Worm (Caenorhabditis elegans): ENCODE measurements around the gene anmt-3.

DNA sequence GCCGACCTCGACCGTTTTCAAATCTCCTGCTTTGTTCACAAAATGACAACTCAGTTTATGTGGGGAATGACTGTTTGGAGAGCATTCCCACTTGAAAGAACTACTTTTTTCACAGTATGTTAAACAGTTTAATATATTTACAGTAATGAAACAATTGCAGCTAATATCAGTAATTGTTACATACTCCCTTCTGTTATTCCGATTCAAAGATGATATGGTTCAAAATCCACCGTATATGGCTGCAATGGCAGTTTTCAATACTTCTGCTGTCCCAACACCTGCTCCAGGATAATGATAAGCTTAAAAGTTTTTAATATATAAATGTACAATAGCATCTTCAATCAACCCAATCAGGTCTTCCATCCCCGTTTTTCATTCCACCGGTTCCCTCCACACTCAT, 50.9 kb downstream of the anmt-3 start:
- no peak for TF ChIP-seq lin-13 (GFP tag; optimal IDR thresholded peaks at IDR 0.05)
- TF ChIP-seq nhr-12 (tag; optimal IDR thresholded peaks at IDR 0.05): no peak
- no peak for TF ChIP-seq R02D3.7 (tag; optimal IDR thresholded peaks at IDR 0.05)
- no peak for TF ChIP-seq ztf-4 (tag; optimal IDR thresholded peaks at IDR 0.05)
- TF ChIP-seq lin-39 (tag; optimal IDR thresholded peaks at IDR 0.05): no peak
- TF ChIP-seq nhr-21 (tag; optimal IDR thresholded peaks at IDR 0.05): no peak
- TF ChIP-seq sma-3 (GFP tag; optimal IDR thresholded peaks at IDR 0.05): no peak
- no peak for TF ChIP-seq nhr-11 (tag; optimal IDR thresholded peaks at IDR 0.05)
- no peak for TF ChIP-seq F13H6.1 (tag; optimal IDR thresholded peaks at IDR 0.05)
- no peak for TF ChIP-seq nhr-237 (tag; optimal IDR thresholded peaks at IDR 0.05)
- no peak for TF ChIP-seq C34F6.9 (tag; optimal IDR thresholded peaks at IDR 0.05)
- no peak for TF ChIP-seq unc-55 (GFP tag; optimal IDR thresholded peaks at IDR 0.05)

All from whole organism, L2 larva.